Fruit fly (Drosophila melanogaster) whole organism, embryonic: ENCODE results near the gene CG4133.

Experiments
- Asciz ChIP-seq: fragments of 200-800 bp; sonication (Bioruptor generic); optimal IDR thresholded peaks from 2 replicates; lab custom pipeline; 2017; ENCODE audit warnings: missing biosample characterization, mild to moderate bottlenecking, missing genetic modification characterization, missing genetic modification reagents
- Atf6 ChIP-seq: fragments of 200-800 bp; sonication (Bioruptor generic); IDR thresholded peaks from 2 replicates; pipeline ENCODE4 v1.3.6; 2022; ENCODE audit warnings: missing biosample characterization, missing genetic modification characterization
- Blimp-1 ChIP-seq: fragments of 200-800 bp; sonication (Bioruptor generic); optimal IDR thresholded peaks from 3 replicates; lab custom pipeline; 2018; ENCODE audit warnings: missing biosample characterization, missing genetic modification characterization, mild to moderate bottlenecking, moderate library complexity, missing genetic modification reagents
- CG10654 ChIP-seq: fragments of 200-800 bp; sonication (Bioruptor generic); optimal IDR thresholded peaks from 2 replicates; lab custom pipeline; 2016; ENCODE audit warnings: missing biosample characterization, missing genetic modification characterization
- CG10979 ChIP-seq: fragments of 200-800 bp; sonication (Bioruptor generic); optimal IDR thresholded peaks from 2 replicates; lab custom pipeline; 2018; ENCODE audit warnings: missing biosample characterization, mild to moderate bottlenecking, missing genetic modification characterization, moderate library complexity
- CG11696 ChIP-seq: fragments of 200-800 bp; sonication (Bioruptor generic); IDR thresholded peaks from 2 replicates; pipeline ENCODE4 v1.3.6; 2022; ENCODE audit warnings: missing biosample characterization, missing genetic modification characterization
- CG12299 ChIP-seq: fragments of 200-800 bp; sonication (Bioruptor generic); optimal IDR thresholded peaks from 2 replicates; lab custom pipeline; 2018; ENCODE audit warnings: missing biosample characterization, mild to moderate bottlenecking, missing genetic modification characterization
- CG13287 ChIP-seq: fragments of 200-800 bp; sonication (Bioruptor generic); IDR thresholded peaks from 2 replicates; pipeline ENCODE4 v1.3.6; 2022; ENCODE audit warnings: missing biosample characterization, missing genetic modification characterization; ENCODE audit not compliant: partially characterized antibody
- CG15073 ChIP-seq: fragments of 200-800 bp; sonication (Bioruptor generic); optimal IDR thresholded peaks from 2 replicates; lab custom pipeline; 2016; ENCODE audit warnings: missing biosample characterization, missing genetic modification characterization
- CG1603 ChIP-seq: fragments of 200-800 bp; sonication (Bioruptor generic); optimal IDR thresholded peaks from 2 replicates; lab custom pipeline; 2019; ENCODE audit warnings: missing biosample characterization, mild to moderate bottlenecking, missing genetic modification characterization, moderate library complexity
- CG16779 ChIP-seq: fragments of 200-800 bp; sonication (Bioruptor generic); IDR thresholded peaks from 2 replicates; pipeline ENCODE4 v1.3.6; 2022; ENCODE audit warnings: missing biosample characterization, missing genetic modification characterization
- CG16863 ChIP-seq: fragments of 200-800 bp; sonication (Bioruptor generic); optimal IDR thresholded peaks from 3 replicates; lab custom pipeline; 2016; ENCODE audit warnings: missing biosample characterization, missing genetic modification characterization
- CG17385 ChIP-seq: fragments of 200-800 bp; sonication (Bioruptor generic); optimal IDR thresholded peaks from 3 replicates; lab custom pipeline; 2018; ENCODE audit warnings: missing biosample characterization, mild to moderate bottlenecking, missing genetic modification characterization
- CG17568 ChIP-seq: fragments of 200-800 bp; sonication (Bioruptor generic); optimal IDR thresholded peaks from 2 replicates; lab custom pipeline; 2018; ENCODE audit warnings: missing biosample characterization, mild to moderate bottlenecking, missing genetic modification characterization, moderate library complexity
- CG17829 ChIP-seq: fragments of 200-800 bp; optimal IDR thresholded peaks from 2 replicates; lab custom pipeline; 2019; ENCODE audit warnings: missing biosample characterization, mild to moderate bottlenecking, missing genetic modification characterization, moderate library complexity
- CG2678 ChIP-seq: fragments of 200-800 bp; sonication (Bioruptor generic); optimal IDR thresholded peaks from 3 replicates; lab custom pipeline; 2019; ENCODE audit warnings: missing biosample characterization, mild to moderate bottlenecking, missing genetic modification characterization, moderate library complexity
- CG4328 ChIP-seq: fragments of 200-800 bp; sonication (Bioruptor generic); optimal IDR thresholded peaks from 3 replicates; lab custom pipeline; 2017; ENCODE audit warnings: missing biosample characterization, missing genetic modification reagents, missing genetic modification characterization
- CG4404 ChIP-seq: fragments of 200-800 bp; sonication (Bioruptor generic); IDR thresholded peaks from 2 replicates; pipeline ENCODE4 v1.3.6; 2022; ENCODE audit warnings: missing biosample characterization, missing genetic modification characterization
- CG4730 ChIP-seq: fragments of 200-800 bp; sonication (Bioruptor generic); IDR thresholded peaks from 2 replicates; pipeline ENCODE4 v1.3.6; 2022; ENCODE audit warnings: missing biosample characterization, missing genetic modification characterization
- CG8281 ChIP-seq: fragments of 200-800 bp; sonication (Bioruptor generic); optimal IDR thresholded peaks from 2 replicates; lab custom pipeline; 2018; ENCODE audit warnings: missing biosample characterization, mild to moderate bottlenecking, missing genetic modification characterization, moderate library complexity
- CG8359 ChIP-seq: fragments of 200-800 bp; sonication (Bioruptor generic); optimal IDR thresholded peaks from 2 replicates; lab custom pipeline; 2017; ENCODE audit warnings: missing biosample characterization, mild to moderate bottlenecking, missing genetic modification characterization, borderline replicate concordance
- CTCF ChIP-seq: fragments of 200-800 bp; sonication (Bioruptor generic); optimal IDR thresholded peaks from 2 replicates; lab custom pipeline; 2017; ENCODE audit warnings: missing biosample characterization, mild to moderate bottlenecking, missing genetic modification characterization, moderate library complexity
- Deaf1 ChIP-seq: fragments of 200-800 bp; optimal IDR thresholded peaks from 3 replicates; lab custom pipeline; 2019; ENCODE audit warnings: missing biosample characterization, mild to moderate bottlenecking, missing genetic modification characterization, moderate library complexity
- Dp ChIP-seq: fragments of 200-800 bp; sonication (Bioruptor generic); optimal IDR thresholded peaks from 2 replicates; lab custom pipeline; 2018; ENCODE audit warnings: missing biosample characterization, mild to moderate bottlenecking, missing genetic modification characterization, moderate library complexity
- Hmr ChIP-seq: fragments of 200-800 bp; sonication (Bioruptor generic); optimal IDR thresholded peaks from 3 replicates; lab custom pipeline; 2017; ENCODE audit warnings: mild to moderate bottlenecking, missing biosample characterization, missing genetic modification reagents, missing genetic modification characterization
- Hmx ChIP-seq: fragments of 200-800 bp; sonication (Bioruptor generic); optimal IDR thresholded peaks from 2 replicates; lab custom pipeline; 2016; ENCODE audit warnings: missing biosample characterization, missing genetic modification characterization
- Myb ChIP-seq: fragments of 200-800 bp; sonication (Bioruptor generic); optimal IDR thresholded peaks from 2 replicates; lab custom pipeline; 2016; ENCODE audit warnings: missing biosample characterization, missing genetic modification characterization
- NC2β ChIP-seq: fragments of 200-800 bp; sonication (Bioruptor generic); optimal IDR thresholded peaks from 2 replicates; lab custom pipeline; 2016; ENCODE audit warnings: missing biosample characterization, missing genetic modification characterization
- Nf-YA ChIP-seq: fragments of 200-800 bp; sonication (Bioruptor generic); IDR thresholded peaks from 2 replicates; pipeline ENCODE4 v1.3.6; 2022; ENCODE audit warnings: missing biosample characterization, missing genetic modification characterization
- Oli ChIP-seq: fragments of 200-800 bp; sonication (Bioruptor generic); optimal IDR thresholded peaks from 2 replicates; lab custom pipeline; 2018; ENCODE audit warnings: missing biosample characterization, mild to moderate bottlenecking, missing genetic modification characterization, moderate library complexity
- Opbp ChIP-seq: fragments of 200-800 bp; sonication (Bioruptor generic); IDR thresholded peaks from 3 replicates; pipeline ENCODE4 v1.3.6; 2022; ENCODE audit warnings: missing biosample characterization, missing genetic modification characterization; ENCODE audit not compliant: partially characterized antibody
- Rfx ChIP-seq: fragments of 200-800 bp; sonication (Bioruptor generic); IDR thresholded peaks from 2 replicates; pipeline ENCODE4 v1.3.6; 2022; ENCODE audit warnings: missing biosample characterization, missing genetic modification characterization
- bsh ChIP-seq, 2 experiments: fragments of 200-800 bp; sonication (Bioruptor generic); optimal IDR thresholded peaks; 2 replicates each; lab custom pipeline; 2017 to 2018; ENCODE audit warnings: mild to moderate bottlenecking in 2 of 2, missing biosample characterization in 2 of 2, missing genetic modification characterization in 2 of 2, moderate library complexity in 1 of 2
- chn ChIP-seq: fragments of 200-800 bp; sonication (Bioruptor generic); optimal IDR thresholded peaks from 2 replicates; lab custom pipeline; 2016; ENCODE audit warnings: missing biosample characterization, missing genetic modification characterization
- en ChIP-seq: fragments of 200-800 bp; sonication (Bioruptor generic); optimal IDR thresholded peaks from 2 replicates; lab custom pipeline; 2016; ENCODE audit warnings: missing biosample characterization, missing genetic modification characterization
- fd64A ChIP-seq: fragments of 200-800 bp; sonication (Bioruptor generic); optimal IDR thresholded peaks from 3 replicates; lab custom pipeline; 2018; ENCODE audit warnings: missing biosample characterization, mild to moderate bottlenecking, missing genetic modification characterization
- gcm ChIP-seq: fragments of 200-800 bp; sonication (Bioruptor generic); optimal IDR thresholded peaks from 2 replicates; lab custom pipeline; 2019; ENCODE audit warnings: missing biosample characterization, mild to moderate bottlenecking, missing genetic modification characterization, moderate library complexity
- gem ChIP-seq: fragments of 200-800 bp; sonication (Bioruptor generic); optimal IDR thresholded peaks from 2 replicates; lab custom pipeline; 2019; ENCODE audit warnings: missing biosample characterization, mild to moderate bottlenecking, missing genetic modification characterization, moderate library complexity
- gsb ChIP-seq: fragments of 200-800 bp; sonication (Bioruptor generic); IDR thresholded peaks from 2 replicates; pipeline ENCODE4 v1.3.6; 2022; ENCODE audit warnings: missing biosample characterization, missing genetic modification characterization
- jigr1 ChIP-seq: fragments of 200-800 bp; sonication (Bioruptor generic); IDR thresholded peaks from 3 replicates; pipeline ENCODE4 v1.3.6; 2022; ENCODE audit warnings: missing biosample characterization, missing genetic modification characterization
- kah ChIP-seq: fragments of 200-800 bp; sonication (Bioruptor generic); optimal IDR thresholded peaks from 2 replicates; lab custom pipeline; 2018; ENCODE audit warnings: missing biosample characterization, mild to moderate bottlenecking, missing genetic modification characterization
- luna ChIP-seq: fragments of 200-800 bp; sonication (Bioruptor generic); optimal IDR thresholded peaks from 2 replicates; lab custom pipeline; 2016; ENCODE audit warnings: missing biosample characterization, missing genetic modification characterization
- mam ChIP-seq: fragments of 200-800 bp; sonication (Bioruptor generic); optimal IDR thresholded peaks from 3 replicates; lab custom pipeline; 2016; ENCODE audit warnings: missing biosample characterization, missing genetic modification characterization
- oc ChIP-seq: fragments of 200-800 bp; sonication (Bioruptor generic); optimal IDR thresholded peaks from 2 replicates; lab custom pipeline; 2018; ENCODE audit warnings: missing biosample characterization, mild to moderate bottlenecking, missing genetic modification characterization, moderate library complexity
- onecut ChIP-seq: fragments of 200-800 bp; sonication (Bioruptor generic); IDR thresholded peaks from 2 replicates; pipeline ENCODE4 v1.3.6; 2022; ENCODE audit warnings: missing biosample characterization, missing genetic modification characterization
- prd ChIP-seq, 3 experiments: fragments of >200 bp in 2 of 3; fragments of 200-800 bp in 1 of 3; sonication (Bioruptor generic) in 1 of 3; optimal IDR thresholded peaks in 2 of 3; IDR thresholded peaks in 1 of 3; 2 replicates in 2 of 3; 3 replicates in 1 of 3; pipeline versions ENCODE4 v1.3.6 to Lab custom; 2017 to 2022; ENCODE audit warnings: missing biosample characterization in 1 of 3, missing genetic modification characterization in 1 of 3
- sens ChIP-seq: fragments of 200-800 bp; sonication (Bioruptor generic); peaks from one replicate; lab custom pipeline; 2016; ENCODE audit warnings: missing biosample characterization, missing genetic modification characterization
- sens-2 ChIP-seq: fragments of 200-800 bp; sonication (Bioruptor generic); IDR thresholded peaks from 2 replicates; pipeline ENCODE4 v1.3.6; 2022; ENCODE audit warnings: missing biosample characterization, missing genetic modification characterization
- sob ChIP-seq: fragments of 200-800 bp; sonication (Bioruptor generic); IDR thresholded peaks from 2 replicates; pipeline ENCODE4 v1.3.6; 2022; ENCODE audit warnings: missing biosample characterization, missing genetic modification characterization
- stc ChIP-seq: fragments of 200-800 bp; sonication (Bioruptor generic); IDR thresholded peaks from 2 replicates; pipeline ENCODE4 v1.3.6; 2022; ENCODE audit warnings: missing biosample characterization, missing genetic modification characterization
- usp ChIP-seq: fragments of >200 bp; optimal IDR thresholded peaks from 2 replicates; lab custom pipeline; 2017; ENCODE audit warnings: missing biosample characterization, missing genetic modification characterization

CG4133 gene

DNA sequence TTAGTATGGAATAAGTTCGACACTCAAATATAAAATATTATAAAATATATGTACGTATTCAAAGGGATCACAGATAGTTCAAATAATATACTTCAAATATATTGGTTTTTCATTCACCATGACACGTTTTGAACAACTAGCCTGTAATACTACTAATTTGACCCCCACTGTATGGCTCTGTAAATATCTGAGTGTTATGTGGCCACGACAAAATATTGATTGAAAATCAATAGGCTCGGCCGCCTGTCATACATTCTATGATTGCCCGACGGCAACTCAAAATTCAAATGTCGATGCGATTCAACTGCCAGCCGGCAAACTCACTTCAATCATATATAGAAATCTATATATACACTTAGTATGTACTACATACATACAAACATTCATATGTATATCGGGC, 14.6 kb downstream of the CG4133 start (continued):
- TF ChIP-seq Nf-YA (GFP tag; lab: Robert Waterston, UW) (0 out of 2 replicates have a peak, but pooled peaks have one; percentile 21), Deaf1 (tag; lab: Kevin White, UChicago) (peak; percentile 46), CG4328 (GFP tag; lab: Kevin White, UChicago) (no peak), CG11696 (GFP tag; lab: Robert Waterston, UW) (peak; percentile 78), CG1603 (tag; lab: Kevin White, UChicago) (peak; percentile 48), Rfx (GFP tag; lab: Robert Waterston, UW) (0 out of 2 replicates have a peak, but pooled peaks have one; percentile 4), CG10979 (tag; lab: Kevin White, UChicago) (peak; percentile 1), Atf6 (GFP tag; lab: Robert Waterston, UW) (0 out of 2 replicates have a peak, but pooled peaks have one; percentile 8), Asciz (GFP tag; lab: Kevin White, UChicago) (peak; percentile 67), CG16779 (no peak), en (GFP tag; lab: Kevin White, UChicago) (no peak), NC2β (GFP tag; lab: Kevin White, UChicago) (no peak), CG13287 (GFP tag; lab: Robert Waterston, UW) (no peak), CG10654 (GFP tag; lab: Kevin White, UChicago) (peak; percentile 8), fd64A (peak; percentile 35), CG15073 (GFP tag; lab: Kevin White, UChicago) (peak; percentile 38), Blimp-1 (peak; percentile 22), CG2678 (tag; lab: Kevin White, UChicago) (peak; percentile 28), CG12299 (tag; lab: Kevin White, UChicago) (peak; percentile 7), Hmr (GFP tag; lab: Kevin White, UChicago) (peak; percentile 6), onecut (GFP tag; lab: Robert Waterston, UW) (peak; percentile 67), CG4730 (no peak), Dp (GFP tag; lab: Kevin White, UChicago) (no peak), sens-2 (no peak), Myb (GFP tag; lab: Kevin White, UChicago) (no peak), CG8281 (tag; lab: Kevin White, UChicago) (no peak), CG8359 (GFP tag; lab: Kevin White, UChicago) (no peak), oc (tag; lab: Kevin White, UChicago) (no peak), CG4404 (GFP tag; lab: Robert Waterston, UW) (no peak), gsb (GFP tag; lab: Robert Waterston, UW) (no peak), jigr1 (GFP tag; lab: Robert Waterston, UW) (no peak), CTCF (GFP tag; lab: Kevin White, UChicago) (no peak), gem (tag; lab: Kevin White, UChicago) (peak; percentile 56), gcm (GFP tag; lab: Kevin White, UChicago) (peak; percentile 24), usp (GFP tag; lab: Kevin White, UChicago) (no peak), mam (no peak), bsh (GFP tag; optimal IDR thresholded peaks at IDR 0.05; lab: Kevin White, UChicago) (peak in 1 of 2 experiments; percentile 70), stc (GFP tag; lab: Robert Waterston, UW) (peak; percentile 14; the same call in 1 of the 2 replicates), luna (GFP tag; lab: Kevin White, UChicago) (no peak), chn (GFP tag; lab: Kevin White, UChicago) (no peak), sens (GFP tag; lab: Kevin White, UChicago) (peak; percentile 58), Opbp (no peak), Hmx (GFP tag; lab: Kevin White, UChicago) (no peak), CG16863 (no peak), CG17568 (GFP tag; lab: Kevin White, UChicago) (peak; percentile 31), CG17829 (tag; lab: Kevin White, UChicago) (no peak), Oli (tag; lab: Kevin White, UChicago) (no peak), prd (optimal IDR thresholded peaks at IDR 0.05; lab: Kevin White, UChicago) (no peak), prd (GFP tag; IDR thresholded peaks at IDR 0.05; lab: Robert Waterston, UW) (0 out of 3 replicates have a peak, but pooled peaks have one; percentile 17), CG17385 (GFP tag; lab: Kevin White, UChicago) (peak; percentile 17), sob (GFP tag; lab: Robert Waterston, UW) (no peak), kah (GFP tag; lab: Kevin White, UChicago) (no peak)
